Worm (Caenorhabditis elegans) whole organism, mixed stage, embryonic: ENCODE results near the gene C45H4.18.

Experiments used
- M03D4.4 ChIP-seq: sonication (generic microtip); optimal IDR thresholded peaks from 2 replicates; lab custom pipeline; 2017; ENCODE audit warnings: mild to moderate bottlenecking, missing genetic modification characterization, missing compliant biosample characterization
- bed-3 ChIP-seq: fragments of 200-800 bp; sonication (Bioruptor generic); optimal IDR thresholded peaks from 3 replicates; lab custom pipeline; 2018; ENCODE audit warnings: mild to moderate bottlenecking, missing genetic modification characterization, moderate library complexity, missing compliant biosample characterization
- blmp-1 ChIP-seq: fragments of 150-350 bp; optimal IDR thresholded peaks from 2 replicates; lab custom pipeline; 2014; ENCODE audit warnings: missing biosample characterization, missing genetic modification characterization
- ceh-39 ChIP-seq: fragments of 150-350 bp; optimal IDR thresholded peaks from 2 replicates; lab custom pipeline; 2014; ENCODE audit warnings: missing biosample characterization, missing genetic modification characterization
- ceh-43 ChIP-seq: fragments of 200-800 bp; sonication (Bioruptor generic); optimal IDR thresholded peaks from 2 replicates; lab custom pipeline; 2018; ENCODE audit warnings: mild to moderate bottlenecking, missing genetic modification characterization, moderate library complexity, missing compliant biosample characterization
- ceh-83 ChIP-seq: fragments of 200-800 bp; sonication (Bioruptor generic); optimal IDR thresholded peaks from 2 replicates; lab custom pipeline; 2018; ENCODE audit warnings: mild to moderate bottlenecking, missing genetic modification characterization, missing compliant biosample characterization
- cnd-1 ChIP-seq: fragments of 200-800 bp; sonication (Bioruptor generic); optimal IDR thresholded peaks from 2 replicates; lab custom pipeline; 2018; ENCODE audit warnings: mild to moderate bottlenecking, missing genetic modification characterization, missing compliant biosample characterization
- drap-1 ChIP-seq: fragments of 200-800 bp; sonication (Bioruptor generic); optimal IDR thresholded peaks from 3 replicates; lab custom pipeline; 2018; ENCODE audit warnings: mild to moderate bottlenecking, missing genetic modification characterization, missing compliant biosample characterization
- elt-1 ChIP-seq: sonication (generic microtip); optimal IDR thresholded peaks from 2 replicates; lab custom pipeline; 2017; ENCODE audit warnings: missing genetic modification characterization, mild to moderate bottlenecking, missing compliant biosample characterization, antibody characterized with exemption, moderate library complexity, borderline replicate concordance; ENCODE audit not compliant: insufficient read depth
- elt-3 ChIP-seq: fragments of 150-350 bp; optimal IDR thresholded peaks from 2 replicates; lab custom pipeline; 2014; ENCODE audit warnings: missing biosample characterization, missing genetic modification characterization
- flh-1 ChIP-seq: fragments of 200-800 bp; sonication (Bioruptor generic); optimal IDR thresholded peaks from 2 replicates; lab custom pipeline; 2018; ENCODE audit warnings: mild to moderate bottlenecking, missing genetic modification characterization, moderate library complexity, missing compliant biosample characterization
- ham-2 ChIP-seq: fragments of 200-800 bp; sonication (Bioruptor generic); optimal IDR thresholded peaks from 2 replicates; lab custom pipeline; 2018; ENCODE audit warnings: mild to moderate bottlenecking, missing genetic modification characterization, missing compliant biosample characterization
- hlh-1 ChIP-seq: fragments of 150-350 bp; optimal IDR thresholded peaks from 2 replicates; lab custom pipeline; 2014; ENCODE audit warnings: missing biosample characterization, missing genetic modification reagents, missing genetic modification characterization
- lin-13 ChIP-seq: fragments of 150-350 bp; optimal IDR thresholded peaks from 2 replicates; lab custom pipeline; 2014; ENCODE audit warnings: missing biosample characterization, missing genetic modification characterization
- lin-32 ChIP-seq: fragments of 200-800 bp; sonication (Bioruptor generic); optimal IDR thresholded peaks from 2 replicates; lab custom pipeline; 2018; ENCODE audit warnings: mild to moderate bottlenecking, missing genetic modification characterization, missing compliant biosample characterization
- lsy-2 ChIP-seq: fragments of 150-350 bp; optimal IDR thresholded peaks from 2 replicates; lab custom pipeline; 2014; ENCODE audit warnings: missing biosample characterization, missing genetic modification characterization
- mab-5 ChIP-seq: fragments of 150-350 bp; optimal IDR thresholded peaks from 2 replicates; lab custom pipeline; 2014; ENCODE audit warnings: missing biosample characterization, missing genetic modification characterization
- mep-1 ChIP-seq: fragments of 150-350 bp; optimal IDR thresholded peaks from 2 replicates; lab custom pipeline; 2017; ENCODE audit warnings: missing biosample characterization, missing genetic modification reagents, missing genetic modification characterization, inconsistent platforms
- mls-2 ChIP-seq: sonication (generic microtip); optimal IDR thresholded peaks from 2 replicates; lab custom pipeline; 2016; ENCODE audit warnings: mild to moderate bottlenecking, missing genetic modification characterization, moderate library complexity, missing compliant biosample characterization
- nhr-2 ChIP-seq: fragments of 150-350 bp; optimal IDR thresholded peaks from 2 replicates; lab custom pipeline; 2014; ENCODE audit warnings: missing biosample characterization, missing genetic modification characterization
- nhr-237 ChIP-seq: fragments of 150-350 bp; optimal IDR thresholded peaks from 2 replicates; lab custom pipeline; 2014; ENCODE audit warnings: missing biosample characterization, missing genetic modification characterization
- nhr-28 ChIP-seq: fragments of 150-350 bp; optimal IDR thresholded peaks from 2 replicates; lab custom pipeline; 2014; ENCODE audit warnings: missing biosample characterization, missing genetic modification characterization
- nhr-76 ChIP-seq: sonication (generic microtip); optimal IDR thresholded peaks from 2 replicates; lab custom pipeline; 2017; ENCODE audit warnings: missing biosample characterization, missing genetic modification characterization
- pha-4 ChIP-seq: fragments of 150-350 bp; optimal IDR thresholded peaks from 2 replicates; lab custom pipeline; 2018; ENCODE audit warnings: missing biosample characterization, missing genetic modification reagents, missing genetic modification characterization
- snpc-4 ChIP-seq: fragments of 150-350 bp; optimal IDR thresholded peaks from 2 replicates; lab custom pipeline; 2014; ENCODE audit warnings: missing biosample characterization, missing genetic modification characterization
- sptf-1 ChIP-seq: sonication (generic microtip); optimal IDR thresholded peaks from 2 replicates; lab custom pipeline; 2017; ENCODE audit warnings: mild to moderate bottlenecking, missing genetic modification characterization, moderate library complexity, missing compliant biosample characterization
- tbx-8 ChIP-seq: fragments of 200-800 bp; sonication (Bioruptor generic); optimal IDR thresholded peaks from 2 replicates; lab custom pipeline; 2018; ENCODE audit warnings: mild to moderate bottlenecking, missing genetic modification characterization, moderate library complexity, missing compliant biosample characterization
- unc-120 ChIP-seq: sonication (generic microtip); optimal IDR thresholded peaks from 2 replicates; lab custom pipeline; 2017; ENCODE audit warnings: missing genetic modification characterization, missing compliant biosample characterization; ENCODE audit not compliant: poor library complexity, severe bottlenecking
- unc-39 ChIP-seq: fragments of 150-350 bp; optimal IDR thresholded peaks from 2 replicates; lab custom pipeline; 2014; ENCODE audit warnings: missing biosample characterization, missing genetic modification characterization
- unc-62 ChIP-seq: fragments of 150-350 bp; optimal IDR thresholded peaks from 2 replicates; lab custom pipeline; 2014; ENCODE audit warnings: missing biosample characterization, missing genetic modification reagents, missing genetic modification characterization
- ztf-11 ChIP-seq: fragments of 150-350 bp; optimal IDR thresholded peaks from 2 replicates; lab custom pipeline; 2014; ENCODE audit warnings: missing biosample characterization, missing genetic modification characterization

C45H4.18 gene

DNA sequence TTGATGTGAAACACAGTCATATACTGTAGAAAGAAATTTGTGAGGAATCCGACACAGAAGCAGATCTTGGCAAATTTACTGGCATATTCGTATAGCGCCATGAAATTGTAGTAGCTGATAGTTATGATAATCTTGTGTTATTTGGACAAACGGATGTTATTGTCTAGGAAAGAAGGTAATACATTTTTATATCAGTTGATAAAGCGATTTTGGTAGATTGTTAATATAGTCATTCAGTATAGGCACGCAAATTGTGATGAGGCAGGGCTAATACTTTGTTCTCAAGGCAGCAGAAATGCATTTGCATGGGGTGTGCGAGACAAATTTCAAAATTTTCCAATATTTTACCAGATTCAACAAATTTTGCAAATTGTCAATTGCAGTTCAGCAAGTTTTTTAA is 29.3 kb upstream of the C45H4.18 start, which contains the start of gene str-52:
str-52 (minus strand) TSS at position 101 of the 400 bp plus-strand sequence.
- TF ChIP-seq drap-1 (no peak), pha-4 (tag; lab: Kevin White, UChicago) (no peak), ztf-11 (tag; lab: Kevin White, UChicago) (no peak), unc-120 (no peak), flh-1 (GFP tag; lab: Kevin White, UChicago) (no peak), ham-2 (GFP tag; lab: Kevin White, UChicago) (no peak), elt-3 (tag; lab: Kevin White, UChicago) (no peak), hlh-1 (tag; lab: Kevin White, UChicago) (no peak), M03D4.4 (no peak)

DNA sequence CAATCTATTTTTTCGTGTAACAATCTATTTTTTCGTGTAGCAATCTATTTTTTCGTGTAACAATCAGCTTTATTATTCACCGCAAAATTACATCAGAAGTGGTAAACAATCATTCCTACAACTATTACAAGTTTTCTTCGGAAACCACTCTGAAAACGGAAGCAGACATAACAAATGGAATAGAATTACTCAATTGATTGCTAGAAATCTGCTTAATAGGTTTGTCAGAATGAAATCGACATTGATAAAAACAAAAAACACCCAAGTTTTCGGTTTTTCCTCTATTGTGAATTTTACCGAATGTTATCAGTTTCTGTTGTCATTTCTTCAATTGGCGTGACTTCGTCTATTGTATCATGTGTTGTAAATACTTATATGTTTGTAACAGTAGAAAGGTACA is 28.5 kb upstream of the C45H4.18 start, which contains the start of gene srbc-20:
srbc-20 (plus strand) TSS at position 301 of the 400 bp plus-strand sequence.
- TF ChIP-seq snpc-4 (tag; lab: Kevin White, UChicago): no peak
- TF ChIP-seq blmp-1 (tag; lab: Kevin White, UChicago): no peak
- TF ChIP-seq tbx-8 (GFP tag; lab: Kevin White, UChicago): no peak
- TF ChIP-seq lsy-2: no peak

- no peak for TF ChIP-seq unc-39
- TF ChIP-seq mep-1 (tag; lab: Kevin White, UChicago): no peak
- no peak for TF ChIP-seq sptf-1 (tag; lab: Kevin White, UChicago)
- no peak for TF ChIP-seq lin-32 (GFP tag; lab: Kevin White, UChicago)
- TF ChIP-seq elt-3 (tag; lab: Kevin White, UChicago): no peak
- no peak for TF ChIP-seq nhr-76 (tag; lab: Kevin White, UChicago)
- TF ChIP-seq nhr-237: no peak
- TF ChIP-seq ceh-83 (GFP tag; lab: Kevin White, UChicago): no peak
These were observed 25.9 kb upstream of the C45H4.18 start, which contains the start of gene C45H4.21 for ce11 chrV:2149432-2149831. TSS of gene C45H4.21 (minus strand) at chrV:2149532.

ce11 chrV:2150876-2151275 is 24.5 kb upstream of the C45H4.18 start, which contains the start of gene C45H4.13:
TSS of gene C45H4.13 (minus strand) at chrV:2150976.
- TF ChIP-seq nhr-2 (tag; lab: Kevin White, UChicago) (no peak), cnd-1 (tag; lab: Kevin White, UChicago) (no peak), unc-120 (no peak), nhr-237 (no peak), unc-62 (no peak), ceh-43 (no peak), unc-39 (no peak), M03D4.4 (no peak), mls-2 (no peak), tbx-8 (GFP tag; lab: Kevin White, UChicago) (no peak), lin-13 (no peak), nhr-28 (tag; lab: Kevin White, UChicago) (no peak), snpc-4 (tag; lab: Kevin White, UChicago) (no peak), bed-3 (GFP tag; lab: Kevin White, UChicago) (no peak)

- TF ChIP-seq mep-1 (tag; lab: Kevin White, UChicago) (no peak), pha-4 (tag; lab: Kevin White, UChicago) (no peak), lin-13 (no peak), ceh-39 (tag; lab: Kevin White, UChicago) (no peak), cnd-1 (tag; lab: Kevin White, UChicago) (no peak)
- TF ChIP-seq, all 35 proteins: peak for 0
These were observed 23.9 kb upstream of the C45H4.18 start, which contains the start of gene srbc-24 for ce11 chrV:2151458-2151857. TSS of gene srbc-24 (plus strand) at chrV:2151758.

- TF ChIP-seq M03D4.4 (no peak), mep-1 (tag; lab: Kevin White, UChicago) (no peak), sptf-1 (tag; lab: Kevin White, UChicago) (no peak), nhr-76 (tag; lab: Kevin White, UChicago) (no peak), elt-1 (tag; lab: Kevin White, UChicago) (no peak), mab-5 (tag; lab: Kevin White, UChicago) (no peak), drap-1 (no peak), nhr-28 (tag; lab: Kevin White, UChicago) (no peak), unc-120 (no peak), ztf-11 (tag; lab: Kevin White, UChicago) (no peak), ham-2 (GFP tag; lab: Kevin White, UChicago) (no peak)
These were observed 22.1 kb upstream of the C45H4.18 start, which contains the start of gene srbc-23 for ce11 chrV:2153274-2153673. TSS of gene srbc-23 (plus strand) at chrV:2153574.
